Worm (Caenorhabditis elegans) whole organism, late embryonic: ENCODE results near the gene coa-3.

Source experiments
- ceh-34 ChIP-seq: sonication (generic microtip); optimal IDR thresholded peaks from 2 replicates; lab custom pipeline; 2016; ENCODE audit warnings: mild to moderate bottlenecking, missing genetic modification characterization, missing compliant biosample characterization
- lin-11 ChIP-seq: fragments of 200-800 bp; sonication (Bioruptor generic); optimal IDR thresholded peaks from 2 replicates; lab custom pipeline; 2018; ENCODE audit warnings: mild to moderate bottlenecking, missing genetic modification characterization, missing compliant biosample characterization
- pqm-1 ChIP-seq: sonication (generic microtip); optimal IDR thresholded peaks from 2 replicates; lab custom pipeline; 2016; ENCODE audit warnings: missing genetic modification characterization, missing compliant biosample characterization
- tbx-2 ChIP-seq: sonication (generic microtip); optimal IDR thresholded peaks from 2 replicates; lab custom pipeline; 2016; ENCODE audit warnings: missing genetic modification characterization, missing compliant biosample characterization

- TF ChIP-seq tbx-2 (tag; lab: Kevin White, UChicago), result no peak
- no peak for TF ChIP-seq ceh-34 (tag; lab: Kevin White, UChicago)
- no peak for TF ChIP-seq lin-11 (tag; lab: Kevin White, UChicago)
- no peak for TF ChIP-seq pqm-1 (tag; lab: Kevin White, UChicago)
These were observed 2.2 kb downstream of the coa-3 start for ce11 chrII:4600276-4600675.
